Fruit fly (Drosophila melanogaster) whole organism, wandering third instar larva: Measurements from ENCODE around the gene Ptp99A.

Experiments used
- Abd-B ChIP-seq: fragments of >200 bp; optimal IDR thresholded peaks from 2 replicates; lab custom pipeline; 2017; ENCODE audit warnings: missing biosample characterization, missing genetic modification characterization
- Dfd ChIP-seq: fragments of >200 bp; optimal IDR thresholded peaks from 2 replicates; lab custom pipeline; 2017; ENCODE audit warnings: missing biosample characterization, missing genetic modification characterization
- Hnf4 ChIP-seq: fragments of 200-800 bp; sonication (Bioruptor generic); optimal IDR thresholded peaks from 2 replicates; lab custom pipeline; 2016; ENCODE audit warnings: missing biosample characterization, mild to moderate bottlenecking, missing genetic modification characterization
- Hr78 ChIP-seq: fragments of >200 bp; optimal IDR thresholded peaks from 2 replicates; lab custom pipeline; 2017; ENCODE audit warnings: missing biosample characterization, missing genetic modification characterization
- Jra ChIP-seq: sonication (Bioruptor generic); optimal IDR thresholded peaks from 2 replicates; lab custom pipeline; 2016; ENCODE audit warnings: missing biosample characterization, missing genetic modification characterization
- Myc ChIP-seq: fragments of >200 bp; optimal IDR thresholded peaks from 2 replicates; lab custom pipeline; 2017
- br ChIP-seq: fragments of 200-800 bp; sonication (Bioruptor generic); optimal IDR thresholded peaks from 2 replicates; lab custom pipeline; 2016; ENCODE audit warnings: missing biosample characterization, missing genetic modification characterization
- brk ChIP-seq: fragments of 200-800 bp; sonication (Bioruptor generic); optimal IDR thresholded peaks from 2 replicates; lab custom pipeline; 2016; ENCODE audit warnings: missing biosample characterization, mild to moderate bottlenecking, missing genetic modification characterization
- pan ChIP-seq: fragments of >200 bp; optimal IDR thresholded peaks from 2 replicates; lab custom pipeline; 2017
- psq ChIP-seq: fragments of 200-800 bp; sonication (Bioruptor generic); optimal IDR thresholded peaks from 3 replicates; lab custom pipeline; 2017; ENCODE audit warnings: missing biosample characterization, mild to moderate bottlenecking, missing genetic modification characterization, moderate library complexity

- TF ChIP-seq pan (lab: Kevin White, UChicago): no peak
- no peak for TF ChIP-seq br (GFP tag; lab: Kevin White, UChicago)
- no peak for TF ChIP-seq Dfd (GFP tag; lab: Kevin White, UChicago)
- TF ChIP-seq Jra (GFP tag; lab: Kevin White, UChicago): no peak
- no peak for TF ChIP-seq brk
- TF ChIP-seq psq (GFP tag; lab: Kevin White, UChicago): no peak
- no peak for TF ChIP-seq Myc
- TF ChIP-seq Abd-B (GFP tag; lab: Kevin White, UChicago): no peak
- TF ChIP-seq Hnf4 (GFP tag; lab: Kevin White, UChicago): no peak
- no peak for TF ChIP-seq Hr78 (GFP tag; lab: Kevin White, UChicago)
These were observed 89.3 kb downstream of the Ptp99A start for dm6 chr3R:29466759-29467158.
